In genomic region chrX:2212327-2212820, dm6 we compare ENCODE assay signal across 1 fruit fly cellular context.
TF ChIP-seq lines count a peak whose summit lies in the region.

No protein-coding gene starts in this region.

TF ChIP-seq in whole organism, prepupa, 60 proteins besides CTCF, POLR2A, EP300 and RAD21 (continued from another document):
- no peak for TF ChIP-seq CG34406 (GFP tag; optimal IDR thresholded peaks at IDR 0.05; lab: Kevin White, UChicago)
- TF ChIP-seq CG4318 (GFP tag; optimal IDR thresholded peaks at IDR 0.05; lab: Kevin White, UChicago) = no peak
- no peak for TF ChIP-seq ss (GFP tag; optimal IDR thresholded peaks at IDR 0.05; lab: Kevin White, UChicago)
- no peak for TF ChIP-seq fd85E (GFP tag; optimal IDR thresholded peaks at IDR 0.05; lab: Kevin White, UChicago)
- no peak for TF ChIP-seq CG8632 (GFP tag; optimal IDR thresholded peaks at IDR 0.05; lab: Kevin White, UChicago)
- no peak for TF ChIP-seq Hr39 (GFP tag; optimal IDR thresholded peaks at IDR 0.05; lab: Kevin White, UChicago)
- 0 out of 3 replicates have a peak, but pooled peaks have one; percentile 34 for TF ChIP-seq CG6163 (GFP tag; IDR thresholded peaks at IDR 0.05; lab: Robert Waterston, UW)
- TF ChIP-seq Ets96B (tag; optimal IDR thresholded peaks at IDR 0.05; lab: Kevin White, UChicago) = no peak
- TF ChIP-seq CG3919 (GFP tag; optimal IDR thresholded peaks at IDR 0.05; lab: Kevin White, UChicago) = no peak
- TF ChIP-seq dsx (GFP tag; optimal IDR thresholded peaks at IDR 0.05; lab: Kevin White, UChicago; ENCODE audit: poor library complexity, severe bottlenecking) = no peak
- no peak for TF ChIP-seq CG10631 (GFP tag; optimal IDR thresholded peaks at IDR 0.05; lab: Kevin White, UChicago)
- TF ChIP-seq Hr4 (GFP tag; optimal IDR thresholded peaks at IDR 0.05; lab: Kevin White, UChicago) = peak; percentile 33
- TF ChIP-seq CG7368 (GFP tag; optimal IDR thresholded peaks at IDR 0.05; lab: Kevin White, UChicago) = no peak
- TF ChIP-seq fd59A (GFP tag; optimal IDR thresholded peaks at IDR 0.05; lab: Kevin White, UChicago) = no peak
- no peak for TF ChIP-seq CG10669 (GFP tag; optimal IDR thresholded peaks at IDR 0.05; lab: Kevin White, UChicago)
- no peak for TF ChIP-seq CG9139 (GFP tag; optimal IDR thresholded peaks at IDR 0.05; lab: Kevin White, UChicago)
- TF ChIP-seq dac (GFP tag; optimal IDR thresholded peaks at IDR 0.05; lab: Kevin White, UChicago) = no peak
- no peak for TF ChIP-seq Gug (GFP tag; IDR thresholded peaks at IDR 0.05; lab: Robert Waterston, UW)
- TF ChIP-seq vri (GFP tag; optimal IDR thresholded peaks at IDR 0.05; lab: Kevin White, UChicago) = no peak
- no peak for TF ChIP-seq achi (GFP tag; optimal IDR thresholded peaks at IDR 0.05; lab: Kevin White, UChicago)
- TF ChIP-seq CG31627 (GFP tag; optimal IDR thresholded peaks at IDR 0.05; lab: Kevin White, UChicago) = no peak
- TF ChIP-seq CG6854 (GFP tag; optimal IDR thresholded peaks at IDR 0.05; lab: Kevin White, UChicago) = no peak
- no peak for TF ChIP-seq Eip75B (GFP tag; optimal IDR thresholded peaks at IDR 0.05; lab: Kevin White, UChicago)
- 0 out of 3 replicates have a peak, but pooled peaks have one; percentile 16 for TF ChIP-seq CG8119 (GFP tag; IDR thresholded peaks at IDR 0.05; lab: Robert Waterston, UW)
- TF ChIP-seq eg (GFP tag; IDR thresholded peaks at IDR 0.05; lab: Robert Waterston, UW) = peak; percentile 36; the same call in 1 of the 3 replicates
- TF ChIP-seq CG11294 (GFP tag; IDR thresholded peaks at IDR 0.05; lab: Robert Waterston, UW) = no peak
- no peak for TF ChIP-seq lz (GFP tag; optimal IDR thresholded peaks at IDR 0.05; lab: Kevin White, UChicago)
- TF ChIP-seq Sox14 (GFP tag; optimal IDR thresholded peaks at IDR 0.05; lab: Kevin White, UChicago) = no peak
- TF ChIP-seq Ets21C (GFP tag; optimal IDR thresholded peaks at IDR 0.05; lab: Kevin White, UChicago) = no peak
- TF ChIP-seq Met (GFP tag; optimal IDR thresholded peaks at IDR 0.05; lab: Kevin White, UChicago) = peak; percentile 12
- TF ChIP-seq Sox102F (GFP tag; optimal IDR thresholded peaks at IDR 0.05; lab: Kevin White, UChicago) = no peak
- no peak for TF ChIP-seq CG6792 (GFP tag; optimal IDR thresholded peaks at IDR 0.05; lab: Kevin White, UChicago)
- TF ChIP-seq pdm3 (GFP tag; optimal IDR thresholded peaks at IDR 0.05; lab: Kevin White, UChicago) = no peak
TF ChIP-seq in whole organism, prepupa: peak in this region for 9.
